Fruit fly (Drosophila melanogaster): ENCODE results near the gene MED25.

DNA sequence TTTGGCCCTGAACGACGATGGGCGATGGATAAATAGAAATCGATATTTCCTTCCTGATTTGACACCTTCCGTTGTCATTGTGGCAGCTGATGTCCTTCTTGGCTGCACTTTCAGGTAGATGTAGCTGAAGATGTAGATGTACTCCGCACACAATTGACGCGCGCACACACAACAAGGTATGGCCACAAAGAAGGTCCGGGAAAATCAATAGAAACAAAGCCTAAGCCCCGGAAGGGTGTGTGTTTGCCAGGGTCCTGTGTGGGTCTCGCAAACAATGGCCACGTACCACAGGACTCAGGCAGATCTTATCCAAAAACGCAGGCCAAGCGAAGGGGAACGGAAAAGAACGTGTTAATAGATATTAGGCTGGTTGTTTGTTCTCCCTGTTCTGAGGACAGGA lies 13.3 kb upstream of the MED25 start:
- TF ChIP-seq usp (GFP tag; optimal IDR thresholded peaks at IDR 0.05): no peak
- TF ChIP-seq CG8478 (optimal IDR thresholded peaks at IDR 0.05): no peak
- TF ChIP-seq pan (optimal IDR thresholded peaks at IDR 0.05): no peak
